Worm (Caenorhabditis elegans) whole organism, young adult: ENCODE results near the gene kel-3.

Source experiments
- C17E4.6 ChIP-seq: fragments of 200-800 bp; sonication (Bioruptor generic); IDR thresholded peaks from 2 replicates; pipeline ENCODE4 v1.3.6; 2022; ENCODE audit warnings: missing genetic modification reagents, missing genetic modification characterization, missing compliant biosample characterization
- D2030.7 ChIP-seq: fragments of 200-800 bp; sonication (Bioruptor generic); IDR thresholded peaks from 2 replicates; pipeline ENCODE4 v1.3.6; 2022; ENCODE audit warnings: missing genetic modification reagents, missing genetic modification characterization, missing compliant biosample characterization
- F10E7.11 ChIP-seq: sonication (generic microtip); optimal IDR thresholded peaks from 2 replicates; lab custom pipeline; 2017; ENCODE audit warnings: mild to moderate bottlenecking, missing genetic modification characterization, moderate library complexity, missing compliant biosample characterization
- F55B11.4 ChIP-seq: sonication (generic microtip); optimal IDR thresholded peaks from 2 replicates; lab custom pipeline; 2016; ENCODE audit warnings: missing compliant biosample characterization, missing genetic modification characterization, borderline replicate concordance; ENCODE audit not compliant: insufficient read depth
- K11D2.4 ChIP-seq: fragments of 200-800 bp; sonication (Bioruptor generic); IDR thresholded peaks from 2 replicates; pipeline ENCODE4 v1.3.6; 2022; ENCODE audit warnings: missing genetic modification reagents, missing genetic modification characterization, missing compliant biosample characterization
- Y53F4B.3 ChIP-seq: fragments of 200-800 bp; sonication (Bioruptor generic); IDR thresholded peaks from 2 replicates; pipeline ENCODE4 v1.3.6; 2022; ENCODE audit warnings: missing genetic modification reagents, missing genetic modification characterization, missing compliant biosample characterization
- Y53G8AR.9 ChIP-seq: fragments of 200-800 bp; sonication (Bioruptor generic); conservative IDR thresholded peaks from 2 replicates; pipeline ENCODE4 v1.3.6; 2022; ENCODE audit warnings: missing genetic modification reagents, missing genetic modification characterization, missing compliant biosample characterization
- ama-1 ChIP-seq, 3 experiments: fragments of 150-350 bp in 1 of 3; sonication (generic microtip) in 2 of 3; optimal IDR thresholded peaks; 2 replicates each; lab custom pipeline; 2014 to 2018; ENCODE audit warnings: missing biosample characterization in 2 of 3, missing genetic modification characterization in 2 of 3, missing genetic modification reagents in 2 of 3
- aptf-2 ChIP-seq: fragments of 200-800 bp; sonication (Bioruptor generic); conservative IDR thresholded peaks from 2 replicates; pipeline ENCODE4 v1.3.6; 2022; ENCODE audit warnings: missing genetic modification reagents, missing genetic modification characterization, missing compliant biosample characterization
- attf-3 ChIP-seq: fragments of 200-800 bp; sonication (Bioruptor generic); conservative IDR thresholded peaks from 2 replicates; pipeline ENCODE4 v1.3.6; 2022; ENCODE audit warnings: missing genetic modification reagents, missing genetic modification characterization, missing compliant biosample characterization
- cebp-2 ChIP-seq: fragments of 200-800 bp; sonication (Bioruptor generic); IDR thresholded peaks from 2 replicates; pipeline ENCODE4 v1.3.6; 2022; ENCODE audit warnings: missing genetic modification characterization, missing compliant biosample characterization
- ceh-27 ChIP-seq: fragments of 200-800 bp; sonication (Bioruptor generic); optimal IDR thresholded peaks from 2 replicates; lab custom pipeline; 2018; ENCODE audit warnings: mild to moderate bottlenecking, missing genetic modification characterization, moderate library complexity, missing compliant biosample characterization
- ceh-58 ChIP-seq: fragments of 200-800 bp; sonication (Bioruptor generic); IDR thresholded peaks from 2 replicates; pipeline ENCODE4 v1.3.6; 2022; ENCODE audit warnings: missing genetic modification characterization, missing compliant biosample characterization
- ceh-79 ChIP-seq: sonication (generic microtip); optimal IDR thresholded peaks from 2 replicates; lab custom pipeline; 2017; ENCODE audit warnings: mild to moderate bottlenecking, missing genetic modification characterization, missing compliant biosample characterization
- die-1 ChIP-seq: sonication (generic microtip); optimal IDR thresholded peaks from 2 replicates; lab custom pipeline; 2016; ENCODE audit warnings: missing genotype, mild to moderate bottlenecking, missing genetic modification characterization, missing compliant biosample characterization
- dpff-1 ChIP-seq: sonication (generic microtip); optimal IDR thresholded peaks from 2 replicates; lab custom pipeline; 2017; ENCODE audit warnings: mild to moderate bottlenecking, missing genetic modification characterization, missing compliant biosample characterization
- efl-1 ChIP-seq: fragments of 150-350 bp; optimal IDR thresholded peaks from 2 replicates; lab custom pipeline; 2014; ENCODE audit warnings: missing biosample characterization, missing genetic modification reagents, missing genetic modification characterization
- egl-44 ChIP-seq: fragments of 200-800 bp; sonication (Bioruptor generic); IDR thresholded peaks from 2 replicates; pipeline ENCODE4 v1.3.6; 2022; ENCODE audit warnings: missing genetic modification reagents, missing genetic modification characterization, missing compliant biosample characterization
- ekl-4 ChIP-seq: fragments of 200-800 bp; sonication (Bioruptor generic); IDR thresholded peaks from 2 replicates; pipeline ENCODE4 v1.3.6; 2022; ENCODE audit warnings: missing genetic modification reagents, missing genetic modification characterization, missing compliant biosample characterization
- ets-4 ChIP-seq: fragments of 200-800 bp; sonication (Bioruptor generic); optimal IDR thresholded peaks from 2 replicates; lab custom pipeline; 2018; ENCODE audit warnings: mild to moderate bottlenecking, missing genetic modification characterization, missing compliant biosample characterization
- gei-17 ChIP-seq: fragments of 200-800 bp; sonication (Bioruptor generic); optimal IDR thresholded peaks from 2 replicates; lab custom pipeline; 2018; ENCODE audit warnings: mild to moderate bottlenecking, missing genetic modification characterization, missing compliant biosample characterization
- hlh-12 ChIP-seq: sonication (generic microtip); optimal IDR thresholded peaks from 2 replicates; lab custom pipeline; 2016; ENCODE audit warnings: missing genetic modification characterization, missing compliant biosample characterization
- lin-26 ChIP-seq: fragments of 200-800 bp; sonication (Bioruptor generic); IDR thresholded peaks from 2 replicates; pipeline ENCODE4 v1.3.6; 2022; ENCODE audit warnings: missing genetic modification reagents, missing genetic modification characterization, missing compliant biosample characterization
- lsl-1 ChIP-seq: fragments of 200-800 bp; sonication (Bioruptor generic); optimal IDR thresholded peaks from 2 replicates; lab custom pipeline; 2018; ENCODE audit warnings: mild to moderate bottlenecking, missing genetic modification characterization, moderate library complexity, missing compliant biosample characterization
- madf-3 ChIP-seq: fragments of 200-800 bp; sonication (Bioruptor generic); IDR thresholded peaks from 2 replicates; pipeline ENCODE4 v1.3.6; 2022; ENCODE audit warnings: missing genetic modification reagents, missing genetic modification characterization, missing compliant biosample characterization
- madf-6 ChIP-seq: fragments of 200-800 bp; sonication (Bioruptor generic); IDR thresholded peaks from 2 replicates; pipeline ENCODE4 v1.3.6; 2022; ENCODE audit warnings: missing genetic modification reagents, missing genetic modification characterization, missing compliant biosample characterization
- mxl-1 ChIP-seq: sonication (generic microtip); optimal IDR thresholded peaks from 2 replicates; lab custom pipeline; 2016; ENCODE audit warnings: missing genetic modification characterization, missing compliant biosample characterization
- nfya-1 ChIP-seq: sonication (generic microtip); optimal IDR thresholded peaks from 2 replicates; lab custom pipeline; 2017; ENCODE audit warnings: antibody characterized with exemption, missing compliant biosample characterization, missing genetic modification characterization, borderline replicate concordance; ENCODE audit not compliant: insufficient read depth
- nfya-2 ChIP-seq: fragments of 200-800 bp; sonication (Bioruptor generic); IDR thresholded peaks from 2 replicates; pipeline ENCODE4 v1.3.6; 2022; ENCODE audit warnings: missing genetic modification reagents, missing genetic modification characterization, missing compliant biosample characterization
- nfyb-1 ChIP-seq: fragments of 200-800 bp; sonication (Bioruptor generic); IDR thresholded peaks from 2 replicates; pipeline ENCODE4 v1.3.6; 2022; ENCODE audit warnings: missing genetic modification reagents, missing genetic modification characterization, missing compliant biosample characterization
- nhr-120 ChIP-seq: fragments of 200-800 bp; sonication (Bioruptor generic); IDR thresholded peaks from 2 replicates; pipeline ENCODE4 v1.3.6; 2022; ENCODE audit warnings: missing genetic modification characterization, missing compliant biosample characterization
- nhr-27 ChIP-seq: fragments of 200-800 bp; sonication (Bioruptor generic); optimal IDR thresholded peaks from 2 replicates; lab custom pipeline; 2018; ENCODE audit warnings: mild to moderate bottlenecking, missing genetic modification characterization, moderate library complexity, missing compliant biosample characterization
- pbrm-1 ChIP-seq: fragments of 200-800 bp; sonication (Bioruptor generic); IDR thresholded peaks from 2 replicates; pipeline ENCODE4 v1.3.6; 2022; ENCODE audit warnings: missing genetic modification reagents, missing genetic modification characterization, missing compliant biosample characterization
- rec-8 ChIP-seq, 2 experiments: sonication (generic microtip); optimal IDR thresholded peaks; 2 replicates each; lab custom pipeline; 2016; ENCODE audit warnings: mild to moderate bottlenecking in 2 of 2, missing genetic modification characterization in 2 of 2, missing genetic modification reagents in 2 of 2, missing genotype in 2 of 2, missing biosample characterization in 1 of 2, missing compliant biosample characterization in 1 of 2, moderate library complexity in 1 of 2
- rpc-1 ChIP-seq, 2 experiments: fragments of 150-350 bp in 1 of 2; sonication (generic microtip) in 1 of 2; optimal IDR thresholded peaks; 2 replicates each; lab custom pipeline; 2014 to 2018; ENCODE audit warnings: missing biosample characterization in 1 of 2, missing genetic modification characterization in 1 of 2, missing genetic modification reagents in 1 of 2, missing genotype in 1 of 2
- sdz-38 ChIP-seq: sonication (generic microtip); optimal IDR thresholded peaks from 2 replicates; lab custom pipeline; 2016; ENCODE audit warnings: missing genotype, missing genetic modification characterization, missing compliant biosample characterization
- snpc-1.1 ChIP-seq: sonication (generic microtip); optimal IDR thresholded peaks from 2 replicates; lab custom pipeline; 2017; ENCODE audit warnings: missing genetic modification characterization, mild to moderate bottlenecking, missing compliant biosample characterization, antibody characterized with exemption, moderate library complexity, missing genotype, missing genetic modification reagents; ENCODE audit not compliant: insufficient read depth
- snpc-4 ChIP-seq, 5 experiments: fragments of 150-350 bp in 1 of 5; sonication (generic microtip) in 4 of 5; optimal IDR thresholded peaks; 2 replicates each; lab custom pipeline; 2014 to 2018; ENCODE audit warnings: missing genetic modification characterization in 5 of 5, missing biosample characterization in 3 of 5, antibody characterized with exemption in 2 of 5, mild to moderate bottlenecking in 2 of 5, missing compliant biosample characterization in 2 of 5, missing genotype in 2 of 5, moderate library complexity in 2 of 5, missing genetic modification reagents in 1 of 5
- somi-1 ChIP-seq: fragments of 200-800 bp; sonication (Bioruptor generic); optimal IDR thresholded peaks from 2 replicates; lab custom pipeline; 2018; ENCODE audit warnings: mild to moderate bottlenecking, missing genetic modification characterization, missing compliant biosample characterization
- tbx-9 ChIP-seq: sonication (generic microtip); optimal IDR thresholded peaks from 2 replicates; lab custom pipeline; 2016; ENCODE audit warnings: borderline replicate concordance, missing genetic modification characterization, inconsistent platforms, missing compliant biosample characterization
- tlf-1 ChIP-seq: fragments of 200-800 bp; sonication (Bioruptor generic); optimal IDR thresholded peaks from 2 replicates; lab custom pipeline; 2018; ENCODE audit warnings: mild to moderate bottlenecking, missing genetic modification characterization, missing compliant biosample characterization
- xnd-1 ChIP-seq: sonication (generic microtip); optimal IDR thresholded peaks from 2 replicates; lab custom pipeline; 2016; ENCODE audit warnings: missing genotype, missing genetic modification reagents, missing genetic modification characterization, missing compliant biosample characterization
- zim-3 ChIP-seq: sonication (generic microtip); optimal IDR thresholded peaks from 2 replicates; lab custom pipeline; 2017; ENCODE audit warnings: mild to moderate bottlenecking, missing genetic modification characterization, moderate library complexity, missing compliant biosample characterization
- ztf-18 ChIP-seq: sonication (generic microtip); optimal IDR thresholded peaks from 2 replicates; lab custom pipeline; 2016; ENCODE audit warnings: missing genotype, mild to moderate bottlenecking, missing genetic modification characterization, missing compliant biosample characterization
- ztf-26 ChIP-seq: sonication (generic microtip); optimal IDR thresholded peaks from 2 replicates; lab custom pipeline; 2017; ENCODE audit warnings: missing genetic modification characterization, missing compliant biosample characterization

Gene kel-3

ce11 chrIII:13418975-13419374, 45.6 kb upstream of the kel-3 start (continued):
- no peak for TF ChIP-seq mxl-1 (tag; lab: Kevin White, UChicago)
- TF ChIP-seq Y53G8AR.9 (GFP tag; lab: Robert Waterston, UW) = no peak
- TF ChIP-seq F10E7.11 = no peak
- TF ChIP-seq madf-6 (GFP tag; lab: Robert Waterston, UW) = peak; percentile 57
- no peak for TF ChIP-seq lin-26
- TF ChIP-seq lsl-1 (GFP tag; lab: Kevin White, UChicago) = peak; percentile 3
- no peak for TF ChIP-seq hlh-12 (tag; lab: Kevin White, UChicago)
- no peak for TF ChIP-seq ets-4 (GFP tag; lab: Kevin White, UChicago)
- peak; percentile 76 for TF ChIP-seq die-1 (tag; lab: Kevin White, UChicago)
- TF ChIP-seq cebp-2 (GFP tag; lab: Robert Waterston, UW) = no peak
- TF ChIP-seq egl-44 (GFP tag; lab: Robert Waterston, UW) = no peak
- TF ChIP-seq dpff-1 = no peak
- TF ChIP-seq sdz-38 (tag; lab: Kevin White, UChicago) = no peak
- TF ChIP-seq nfyb-1 = no peak
- TF ChIP-seq madf-3 (GFP tag; lab: Robert Waterston, UW) = no peak
- TF ChIP-seq somi-1 (GFP tag; lab: Kevin White, UChicago) = no peak
- TF ChIP-seq ztf-18 (tag; lab: Kevin White, UChicago) = no peak
- peak; percentile 43 for TF ChIP-seq efl-1 (GFP tag; lab: Kevin White, UChicago)
- no peak for TF ChIP-seq K11D2.4 (GFP tag; lab: Robert Waterston, UW)
- no peak for TF ChIP-seq ama-1 (optimal IDR thresholded peaks at IDR 0.05; lab: Kevin White, UChicago)
- TF ChIP-seq ama-1 (GFP tag; optimal IDR thresholded peaks at IDR 0.05; lab: Kevin White, UChicago) = no peak
- no peak for TF ChIP-seq C17E4.6
- TF ChIP-seq ceh-27 (GFP tag; lab: Kevin White, UChicago) = no peak
- TF ChIP-seq aptf-2 (GFP tag; lab: Robert Waterston, UW) = no peak
- TF ChIP-seq rec-8 (tag; optimal IDR thresholded peaks at IDR 0.05; lab: Kevin White, UChicago) = no peak
- TF ChIP-seq nhr-120 (GFP tag; lab: Robert Waterston, UW) = no peak
- TF ChIP-seq nfya-2 (GFP tag; lab: Robert Waterston, UW) = no peak
- TF ChIP-seq ztf-26 (tag; lab: Kevin White, UChicago) = no peak
- TF ChIP-seq gei-17 = no peak
- no peak for TF ChIP-seq snpc-4 (GFP tag; optimal IDR thresholded peaks at IDR 0.05; lab: Kevin White, UChicago)
- TF ChIP-seq snpc-4 (tag; optimal IDR thresholded peaks at IDR 0.05; lab: Kevin White, UChicago) = no peak
- TF ChIP-seq attf-3 (GFP tag; lab: Robert Waterston, UW) = no peak
- peak; percentile 34 for TF ChIP-seq xnd-1 (tag; lab: Kevin White, UChicago)
- no peak for TF ChIP-seq nfya-1
- TF ChIP-seq rpc-1 (optimal IDR thresholded peaks at IDR 0.05; lab: Kevin White, UChicago) = no peak
- TF ChIP-seq rpc-1 (tag; optimal IDR thresholded peaks at IDR 0.05; lab: Kevin White, UChicago) = no peak
- TF ChIP-seq F55B11.4 (tag; lab: Kevin White, UChicago) = no peak

ce11 chrIII:13423414-13423813, 41.2 kb upstream of the kel-3 start, which contains the start of gene exo-1:
exo-1 (plus strand) TSS chrIII:13423514.
- TF ChIP-seq snpc-1.1 (tag; lab: Kevin White, UChicago) (no peak), tbx-9 (tag; lab: Kevin White, UChicago) (no peak), madf-3 (GFP tag; lab: Robert Waterston, UW) (no peak), D2030.7 (peak; percentile 68), ceh-79 (no peak), zim-3 (no peak), rec-8 (tag; optimal IDR thresholded peaks at IDR 0.05; lab: Kevin White, UChicago) (no peak), dpff-1 (no peak), pbrm-1 (no peak), Y53F4B.3 (GFP tag; lab: Robert Waterston, UW) (no peak), K11D2.4 (GFP tag; lab: Robert Waterston, UW) (no peak), ceh-58 (GFP tag; lab: Robert Waterston, UW) (no peak), madf-6 (GFP tag; lab: Robert Waterston, UW) (no peak), tlf-1 (GFP tag; lab: Kevin White, UChicago) (no peak), nfyb-1 (no peak), nfya-2 (GFP tag; lab: Robert Waterston, UW) (no peak), nhr-27 (tag; lab: Kevin White, UChicago) (no peak), egl-44 (GFP tag; lab: Robert Waterston, UW) (no peak), cebp-2 (GFP tag; lab: Robert Waterston, UW) (no peak), snpc-4 (GFP tag; optimal IDR thresholded peaks at IDR 0.05; lab: Kevin White, UChicago) (no peak), snpc-4 (tag; optimal IDR thresholded peaks at IDR 0.05; lab: Kevin White, UChicago) (no peak), ekl-4 (GFP tag; lab: Robert Waterston, UW) (no peak), ztf-26 (tag; lab: Kevin White, UChicago) (no peak)
